Worm (Caenorhabditis elegans) whole organism, late embryonic: ENCODE results near the gene M05D6.3.
A peak's percentile ranks its signal among the peaks of the same experiment; 100 is the strongest.

Source experiments
- K02D7.2 ChIP-seq: sonication (generic microtip); optimal IDR thresholded peaks from 2 replicates; lab custom pipeline; 2017; ENCODE audit warnings: mild to moderate bottlenecking, missing genetic modification characterization, missing compliant biosample characterization
- elt-2 ChIP-seq: sonication (generic microtip); optimal IDR thresholded peaks from 2 replicates; lab custom pipeline; 2016; ENCODE audit warnings: missing genetic modification reagents, missing genetic modification characterization, missing compliant biosample characterization
- nhr-11 ChIP-seq: fragments of 150-350 bp; optimal IDR thresholded peaks from 2 replicates; lab custom pipeline; 2014; ENCODE audit warnings: missing biosample characterization, missing genetic modification characterization
- pha-4 ChIP-seq: fragments of 150-350 bp; optimal IDR thresholded peaks from 2 replicates; lab custom pipeline; 2018; ENCODE audit warnings: missing biosample characterization, missing genetic modification reagents, missing genetic modification characterization
- ztf-16 ChIP-seq: sonication (generic microtip); optimal IDR thresholded peaks from 2 replicates; lab custom pipeline; 2017; ENCODE audit warnings: missing genetic modification characterization, missing compliant biosample characterization

ce11 chrII:8442176-8442575 is 33.4 kb upstream of the M05D6.3 start:
- peak; percentile 25 for TF ChIP-seq elt-2 (tag; lab: Kevin White, UChicago)
- TF ChIP-seq pha-4 (tag; lab: Kevin White, UChicago), result no peak
- TF ChIP-seq K02D7.2 (tag; lab: Kevin White, UChicago), result no peak
- TF ChIP-seq nhr-11 (tag; lab: Kevin White, UChicago), result no peak
- TF ChIP-seq ztf-16, result no peak
